Worm (Caenorhabditis elegans) whole organism, young adult: ENCODE measurements around the gene C08F1.6.

Experiments
- F10E7.11 ChIP-seq: sonication (generic microtip); optimal IDR thresholded peaks from 2 replicates; lab custom pipeline; 2017; ENCODE audit warnings: mild to moderate bottlenecking, missing genetic modification characterization, moderate library complexity, missing compliant biosample characterization
- ama-1 ChIP-seq, 3 experiments: fragments of 150-350 bp in 1 of 3; sonication (generic microtip) in 2 of 3; optimal IDR thresholded peaks; 2 replicates each; lab custom pipeline; 2014 to 2018; ENCODE audit warnings: missing biosample characterization in 2 of 3, missing genetic modification characterization in 2 of 3, missing genetic modification reagents in 2 of 3
- lin-54 ChIP-seq: fragments of 200-800 bp; sonication (Bioruptor generic); optimal IDR thresholded peaks from 2 replicates; lab custom pipeline; 2018; ENCODE audit warnings: mild to moderate bottlenecking, missing genetic modification characterization, missing compliant biosample characterization

DNA sequence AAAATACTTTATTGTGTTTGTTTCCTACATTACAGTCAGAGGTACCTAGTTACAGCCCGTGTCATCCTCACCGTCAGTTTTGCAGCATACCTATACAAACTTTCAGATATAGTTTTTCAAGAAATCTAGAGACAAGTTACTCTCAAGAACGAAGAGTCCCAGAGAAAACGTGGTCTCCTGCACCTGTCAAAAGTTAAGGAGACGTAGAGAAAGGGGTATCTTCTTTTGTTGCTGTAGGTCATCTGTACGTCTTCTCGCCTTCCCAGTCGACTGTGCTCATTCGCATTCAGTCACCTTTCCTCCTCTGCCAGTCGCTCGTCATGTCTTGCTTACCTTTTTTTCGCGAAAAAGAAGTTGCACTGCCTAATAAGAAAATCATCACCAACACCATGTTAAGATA, 26.4 kb downstream of the C08F1.6 start, which contains the start of gene F36H5.4:
- no peak for TF ChIP-seq lin-54 (GFP tag; lab: Kevin White, UChicago)
- TF ChIP-seq F10E7.11: no peak
- no peak for TF ChIP-seq ama-1 (optimal IDR thresholded peaks at IDR 0.05; lab: Kevin White, UChicago)
- TF ChIP-seq ama-1 (GFP tag; optimal IDR thresholded peaks at IDR 0.05; lab: Kevin White, UChicago): no peak
